Worm (Caenorhabditis elegans): ENCODE data around the gene qns-1.

The qns-1 gene

ce11 chrIV:10176252-10176730 lies 42.8 kb downstream of the qns-1 start, which contains the start of gene rack-1 (continued):
- no peak for TF ChIP-seq ztf-25 (GFP tag; IDR thresholded peaks at IDR 0.05)
- TF ChIP-seq sdz-38 (tag; optimal IDR thresholded peaks at IDR 0.05), result no peak
- TF ChIP-seq F10E7.11 (tag; optimal IDR thresholded peaks at IDR 0.05), result no peak

ce11 chrIV:10174932-10175732 lies 44.0 kb downstream of the qns-1 start:
- TF ChIP-seq hmg-1.2 (GFP tag; IDR thresholded peaks at IDR 0.05), result peak; percentile 10; the same call in 1 of the 2 replicates
- no peak for TF ChIP-seq xnd-1 (tag; optimal IDR thresholded peaks at IDR 0.05)
- peak; percentile 20; the same call in 1 of the 2 replicates for TF ChIP-seq cebp-1 (GFP tag; IDR thresholded peaks at IDR 0.05)
- peak; percentile 33 for TF ChIP-seq cebp-1 (tag; optimal IDR thresholded peaks at IDR 0.05)
- TF ChIP-seq ceh-58 (GFP tag; IDR thresholded peaks at IDR 0.05), result no peak
- TF ChIP-seq nhr-80 (tag; optimal IDR thresholded peaks at IDR 0.05), result peak; percentile 10
- TF ChIP-seq K11D2.4 (GFP tag; IDR thresholded peaks at IDR 0.05), result no peak
- TF ChIP-seq akir-1 (GFP tag; optimal IDR thresholded peaks at IDR 0.05), result no peak
- TF ChIP-seq F37B4.10 (GFP tag; IDR thresholded peaks at IDR 0.05), result 0 out of 2 replicates have a peak, but pooled peaks have one; percentile 20
- TF ChIP-seq gei-17 (GFP tag; optimal IDR thresholded peaks at IDR 0.05), result no peak
- TF ChIP-seq attf-3 (GFP tag; conservative IDR thresholded peaks at IDR 0.05), result 0 out of 2 replicates have a peak, but pooled peaks have one; percentile 13
- no peak for TF ChIP-seq dpl-1 (GFP tag; optimal IDR thresholded peaks at IDR 0.05)
- peak; percentile 87 for TF ChIP-seq zfh-2 (GFP tag; conservative IDR thresholded peaks at IDR 0.05)
- TF ChIP-seq nfyb-1 (GFP tag; IDR thresholded peaks at IDR 0.05), result peak; percentile 54; the same call in 1 of the 2 replicates
- TF ChIP-seq dox-1 (GFP tag; IDR thresholded peaks at IDR 0.05), result 0 out of 2 replicates have a peak, but pooled peaks have one; percentile 15
- no peak for TF ChIP-seq atf-7 (tag; optimal IDR thresholded peaks at IDR 0.05)
- peak; percentile 42 for TF ChIP-seq attf-5 (GFP tag; optimal IDR thresholded peaks at IDR 0.05)
- no peak for TF ChIP-seq tbx-9 (tag; optimal IDR thresholded peaks at IDR 0.05; ENCODE audit: borderline replicate concordance)
- TF ChIP-seq sptf-2 (GFP tag; optimal IDR thresholded peaks at IDR 0.05), result no peak
- TF ChIP-seq lir-1 (GFP tag; conservative IDR thresholded peaks at IDR 0.05), result no peak
- 0 out of 2 replicates have a peak, but pooled peaks have one; percentile 5 for TF ChIP-seq F33H1.4 (GFP tag; IDR thresholded peaks at IDR 0.05)

- TF ChIP-seq T07F8.4 (tag; optimal IDR thresholded peaks at IDR 0.05), result no peak
- TF ChIP-seq lin-54 (GFP tag; optimal IDR thresholded peaks at IDR 0.05), result no peak
- no peak for TF ChIP-seq ztf-18 (tag; optimal IDR thresholded peaks at IDR 0.05)
- TF ChIP-seq fkh-3 (tag; optimal IDR thresholded peaks at IDR 0.05), result no peak
- TF ChIP-seq lin-40 (tag; optimal IDR thresholded peaks at IDR 0.05), result no peak
These were observed 44.8 kb downstream of the qns-1 start, which contains the start of gene pxf-1 for ce11 chrIV:10174328-10174727. TSS of gene pxf-1 (minus strand) at chrIV:10174341.

- TF ChIP-seq cebp-1 (GFP tag; IDR thresholded peaks at IDR 0.05), result no peak
- TF ChIP-seq cebp-1 (tag; optimal IDR thresholded peaks at IDR 0.05), result peak; percentile 52
- no peak for TF ChIP-seq F10E7.11 (tag; optimal IDR thresholded peaks at IDR 0.05)
These were observed 48.3 kb downstream of the qns-1 start for ce11 chrIV:10170808-10171207.

Data from whole organism, young adult.